Worm (Caenorhabditis elegans): Measurements from ENCODE around the gene ins-39.
A peak's percentile ranks its signal among the peaks of the same experiment; 100 is the strongest.

Gene ins-39

ce11 chrX:1302267-1302666 lies 42.0 kb downstream of the ins-39 start:
- TF ChIP-seq dmd-4 (tag; optimal IDR thresholded peaks at IDR 0.05; ENCODE audit: borderline replicate concordance) (peak; percentile 52), npax-4 (tag; optimal IDR thresholded peaks at IDR 0.05) (no peak), C08G9.2 (tag; optimal IDR thresholded peaks at IDR 0.05) (peak; percentile 85), pha-2 (tag; optimal IDR thresholded peaks at IDR 0.05) (peak; percentile 46), gmeb-2 (tag; optimal IDR thresholded peaks at IDR 0.05) (no peak), T23F11.4 (GFP tag; optimal IDR thresholded peaks at IDR 0.05) (no peak), madf-2 (tag; optimal IDR thresholded peaks at IDR 0.05) (peak; percentile 27), ceh-14 (tag; optimal IDR thresholded peaks at IDR 0.05) (peak; percentile 26), pros-1 (tag; optimal IDR thresholded peaks at IDR 0.05) (peak; percentile 77), sox-2 (GFP tag; IDR thresholded peaks at IDR 0.05) (no peak; the same call in 1 of the 2 replicates), unc-42 (tag; optimal IDR thresholded peaks at IDR 0.05) (peak; percentile 83), ceh-48 (tag; optimal IDR thresholded peaks at IDR 0.05) (peak; percentile 47), tbx-7 (tag; optimal IDR thresholded peaks at IDR 0.05) (peak; percentile 56), odd-2 (tag; optimal IDR thresholded peaks at IDR 0.05) (no peak), elt-4 (tag; optimal IDR thresholded peaks at IDR 0.05) (no peak), elt-2 (tag; optimal IDR thresholded peaks at IDR 0.05) (peak; percentile 64), ets-4 (tag; optimal IDR thresholded peaks at IDR 0.05) (peak; percentile 77), F13H6.1 (tag; optimal IDR thresholded peaks at IDR 0.05) (peak; percentile 79), syd-9 (tag; optimal IDR thresholded peaks at IDR 0.05) (peak; percentile 67), ceh-30 (tag; optimal IDR thresholded peaks at IDR 0.05) (peak; percentile 5), ceh-45 (GFP tag; IDR thresholded peaks at IDR 0.05) (no peak), unc-86 (tag; optimal IDR thresholded peaks at IDR 0.05) (no peak), ceh-24 (tag; optimal IDR thresholded peaks at IDR 0.05) (no peak), ceh-31 (tag; optimal IDR thresholded peaks at IDR 0.05) (peak; percentile 96), unc-55 (GFP tag; optimal IDR thresholded peaks at IDR 0.05) (peak; percentile 65), dve-1 (tag; optimal IDR thresholded peaks at IDR 0.05) (peak; percentile 58), ztf-16 (tag; optimal IDR thresholded peaks at IDR 0.05) (peak; percentile 17), ceh-6 (GFP tag; optimal IDR thresholded peaks at IDR 0.05) (no peak), ref-2 (tag; optimal IDR thresholded peaks at IDR 0.05) (peak; percentile 69), sdc-2 (tag; optimal IDR thresholded peaks at IDR 0.05) (peak; percentile 94), mec-3 (tag; optimal IDR thresholded peaks at IDR 0.05; ENCODE audit: borderline replicate concordance) (peak; percentile 34), ahr-1 (tag; optimal IDR thresholded peaks at IDR 0.05) (no peak), ceh-18 (tag; optimal IDR thresholded peaks at IDR 0.05) (peak; percentile 85), ceh-2 (tag; optimal IDR thresholded peaks at IDR 0.05) (peak; percentile 84), hlh-13 (GFP tag; optimal IDR thresholded peaks at IDR 0.05) (no peak), ama-1 (optimal IDR thresholded peaks at IDR 0.05) (no peak), ceh-9 (tag; optimal IDR thresholded peaks at IDR 0.05) (no peak), lin-11 (tag; optimal IDR thresholded peaks at IDR 0.05) (no peak), unc-3 (GFP tag; conservative IDR thresholded peaks at IDR 0.05) (no peak), unc-3 (tag; optimal IDR thresholded peaks at IDR 0.05) (peak; percentile 24), ceh-34 (tag; optimal IDR thresholded peaks at IDR 0.05) (peak; percentile 85), Y22D7AL.16 (tag; optimal IDR thresholded peaks at IDR 0.05) (no peak), K09A11.1 (tag; optimal IDR thresholded peaks at IDR 0.05; ENCODE audit: insufficient read depth) (no peak), ceh-19 (GFP tag; optimal IDR thresholded peaks at IDR 0.05) (peak; percentile 71), fkh-6 (tag; optimal IDR thresholded peaks at IDR 0.05) (peak; percentile 74), pag-3 (tag; optimal IDR thresholded peaks at IDR 0.05; ENCODE audit: borderline replicate concordance) (peak; percentile 47), hlh-6 (tag; optimal IDR thresholded peaks at IDR 0.05) (no peak), che-1 (tag; optimal IDR thresholded peaks at IDR 0.05) (peak; percentile 30), ttx-3 (tag; optimal IDR thresholded peaks at IDR 0.05) (no peak), sox-4 (tag; optimal IDR thresholded peaks at IDR 0.05) (no peak), eyg-1 (tag; optimal IDR thresholded peaks at IDR 0.05) (peak; percentile 74), nhr-11 (tag; optimal IDR thresholded peaks at IDR 0.05) (no peak), pqm-1 (tag; optimal IDR thresholded peaks at IDR 0.05) (peak; percentile 56), nhr-232 (tag; optimal IDR thresholded peaks at IDR 0.05) (no peak)
